Worm (Caenorhabditis elegans) whole organism, L4 larva: ENCODE measurements around the gene tat-4.

Source experiments
- D1046.2 ChIP-seq: fragments of 200-800 bp; sonication (Bioruptor generic); IDR thresholded peaks from 2 replicates; pipeline ENCODE4 v1.3.6; 2022; ENCODE audit warnings: missing genetic modification characterization, missing compliant biosample characterization
- F49E8.2 ChIP-seq: sonication (generic microtip); optimal IDR thresholded peaks from 2 replicates; lab custom pipeline; 2016; ENCODE audit warnings: missing compliant biosample characterization, mild to moderate bottlenecking, missing genetic modification characterization, borderline replicate concordance
- T20F7.1 ChIP-seq: fragments of 200-800 bp; sonication (Bioruptor generic); optimal IDR thresholded peaks from 2 replicates; lab custom pipeline; 2018; ENCODE audit warnings: mild to moderate bottlenecking, missing genetic modification characterization, missing compliant biosample characterization
- T26A8.4 ChIP-seq: fragments of 200-800 bp; sonication (Bioruptor generic); IDR thresholded peaks from 2 replicates; pipeline ENCODE4 v1.3.6; 2022; ENCODE audit warnings: missing genetic modification characterization, missing compliant biosample characterization
- ZK337.2 ChIP-seq: fragments of 200-800 bp; sonication (Bioruptor generic); IDR thresholded peaks from 2 replicates; pipeline ENCODE4 v1.3.6; 2022; ENCODE audit warnings: missing genetic modification reagents, missing genetic modification characterization, missing compliant biosample characterization
- aha-1 ChIP-seq: fragments of 150-350 bp; peaks from one replicate; lab custom pipeline; 2014; ENCODE audit warnings: missing biosample characterization, missing genetic modification characterization
- ama-1 ChIP-seq: fragments of 150-350 bp; optimal IDR thresholded peaks from 2 replicates; lab custom pipeline; 2014; ENCODE audit warnings: inconsistent platforms, mixed read lengths
- arid-1 ChIP-seq: fragments of 200-800 bp; sonication (Bioruptor generic); conservative IDR thresholded peaks from 2 replicates; pipeline ENCODE4 v1.3.6; 2022; ENCODE audit warnings: missing genetic modification reagents, missing genetic modification characterization, missing compliant biosample characterization
- ces-1 ChIP-seq: fragments of 150-350 bp; sonication (generic microtip); optimal IDR thresholded peaks from 4 replicates; lab custom pipeline; 2014; ENCODE audit warnings: missing biosample characterization, missing genetic modification reagents, missing genetic modification characterization
- cey-2 ChIP-seq: sonication (generic microtip); optimal IDR thresholded peaks from 3 replicates; lab custom pipeline; 2017; ENCODE audit warnings: missing genetic modification characterization, mild to moderate bottlenecking, missing compliant biosample characterization, antibody characterized with exemption, borderline replicate concordance; ENCODE audit not compliant: insufficient read depth
- ctbp-1 ChIP-seq: fragments of 200-800 bp; sonication (Bioruptor generic); IDR thresholded peaks from 2 replicates; pipeline ENCODE4 v1.3.6; 2022; ENCODE audit warnings: missing genetic modification reagents, missing genetic modification characterization, missing compliant biosample characterization
- daf-16 ChIP-seq, 3 experiments: sonication (generic microtip); optimal IDR thresholded peaks; 2 replicates each; lab custom pipeline; 2016 to 2017; ENCODE audit warnings: missing genetic modification characterization in 3 of 3, missing genetic modification reagents in 3 of 3, mild to moderate bottlenecking in 2 of 3, missing compliant biosample characterization in 2 of 3, missing biosample characterization in 1 of 3, moderate library complexity in 1 of 3
- daf-8 ChIP-seq: fragments of 200-800 bp; sonication (Bioruptor generic); IDR thresholded peaks from 2 replicates; pipeline ENCODE4 v1.3.6; 2022; ENCODE audit warnings: missing genetic modification characterization, missing compliant biosample characterization
- dpl-1 ChIP-seq: fragments of 150-350 bp; optimal IDR thresholded peaks from 2 replicates; lab custom pipeline; 2014; ENCODE audit warnings: missing biosample characterization, missing genetic modification reagents, missing genetic modification characterization
- egl-43 ChIP-seq: fragments of 200-800 bp; sonication (Bioruptor generic); IDR thresholded peaks from 2 replicates; pipeline ENCODE4 v1.3.6; 2022; ENCODE audit warnings: missing genetic modification reagents, missing genetic modification characterization, missing compliant biosample characterization
- fkh-10 ChIP-seq: fragments of 150-350 bp; optimal IDR thresholded peaks from 2 replicates; lab custom pipeline; 2014; ENCODE audit warnings: missing biosample characterization, missing genetic modification reagents, missing genetic modification characterization
- fos-1 ChIP-seq: fragments of 150-350 bp; optimal IDR thresholded peaks from 2 replicates; lab custom pipeline; 2014; ENCODE audit warnings: missing biosample characterization, missing genetic modification characterization
- hlh-30 ChIP-seq: sonication (generic microtip); optimal IDR thresholded peaks from 2 replicates; lab custom pipeline; 2017; ENCODE audit warnings: antibody characterized with exemption, mild to moderate bottlenecking, missing genetic modification characterization, missing compliant biosample characterization; ENCODE audit not compliant: insufficient read depth
- lim-7 ChIP-seq: fragments of 200-800 bp; sonication (Bioruptor generic); IDR thresholded peaks from 2 replicates; pipeline ENCODE4 v1.3.6; 2022; ENCODE audit warnings: missing genetic modification characterization, missing compliant biosample characterization
- lin-1 ChIP-seq: fragments of 200-800 bp; sonication (Bioruptor generic); IDR thresholded peaks from 2 replicates; pipeline ENCODE4 v1.3.6; 2022; ENCODE audit warnings: missing genetic modification reagents, missing genetic modification characterization, missing compliant biosample characterization
- lin-29 ChIP-seq: fragments of 200-800 bp; sonication (Bioruptor generic); IDR thresholded peaks from 2 replicates; pipeline ENCODE4 v1.3.6; 2022; ENCODE audit warnings: missing genetic modification reagents, missing genetic modification characterization, missing compliant biosample characterization
- lsy-2 ChIP-seq, 2 experiments: fragments of 150-350 bp in 1 of 2; sonication (generic microtip) in 1 of 2; optimal IDR thresholded peaks; 2 replicates each; lab custom pipeline; 2014 to 2017; ENCODE audit warnings: missing biosample characterization in 2 of 2, missing genetic modification characterization in 2 of 2
- madf-5 ChIP-seq, 2 experiments: fragments of 200-800 bp; sonication (Bioruptor generic); IDR thresholded peaks; 2 replicates each; pipeline ENCODE4 v1.3.6; 2022; ENCODE audit warnings: missing compliant biosample characterization in 2 of 2, missing genetic modification characterization in 2 of 2
- mdt-29 ChIP-seq: fragments of 200-800 bp; sonication (Bioruptor generic); IDR thresholded peaks from 2 replicates; pipeline ENCODE4 v1.3.6; 2022; ENCODE audit warnings: missing genetic modification reagents, missing genetic modification characterization, missing compliant biosample characterization
- mxl-2 ChIP-seq: fragments of 200-800 bp; sonication (Bioruptor generic); conservative IDR thresholded peaks from 2 replicates; pipeline ENCODE4 v1.3.6; 2022; ENCODE audit warnings: missing genetic modification reagents, missing genetic modification characterization, missing compliant biosample characterization
- mxl-3 ChIP-seq: fragments of 200-800 bp; sonication (Bioruptor generic); optimal IDR thresholded peaks from 2 replicates; lab custom pipeline; 2018; ENCODE audit warnings: mild to moderate bottlenecking, missing genetic modification characterization, missing compliant biosample characterization
- nhr-102 ChIP-seq: sonication (generic microtip); optimal IDR thresholded peaks from 2 replicates; lab custom pipeline; 2016; ENCODE audit warnings: mild to moderate bottlenecking, missing genetic modification characterization, moderate library complexity, missing compliant biosample characterization
- nhr-237 ChIP-seq: sonication (generic microtip); optimal IDR thresholded peaks from 2 replicates; lab custom pipeline; 2017; ENCODE audit warnings: missing biosample characterization, missing genetic modification characterization
- nhr-25 ChIP-seq: sonication (generic microtip); optimal IDR thresholded peaks from 2 replicates; lab custom pipeline; 2017; ENCODE audit warnings: missing genetic modification characterization, mild to moderate bottlenecking, missing compliant biosample characterization, antibody characterized with exemption, moderate library complexity, borderline replicate concordance; ENCODE audit not compliant: insufficient read depth
- nhr-28 ChIP-seq: fragments of 150-350 bp; optimal IDR thresholded peaks from 2 replicates; lab custom pipeline; 2014; ENCODE audit warnings: missing biosample characterization, missing genetic modification characterization
- nhr-6 ChIP-seq: fragments of 150-350 bp; optimal IDR thresholded peaks from 2 replicates; lab custom pipeline; 2014; ENCODE audit warnings: missing biosample characterization, missing genetic modification characterization
- nhr-76 ChIP-seq: fragments of 150-350 bp; optimal IDR thresholded peaks from 2 replicates; lab custom pipeline; 2014; ENCODE audit warnings: missing biosample characterization, missing genetic modification characterization
- nhr-77 ChIP-seq: fragments of 150-350 bp; optimal IDR thresholded peaks from 2 replicates; lab custom pipeline; 2014; ENCODE audit warnings: missing biosample characterization, missing genetic modification characterization
- pha-4 ChIP-seq, 2 experiments: fragments of 150-350 bp in 1 of 2; fragments of 200-800 bp in 1 of 2; sonication (Bioruptor generic) in 1 of 2; IDR thresholded peaks in 1 of 2; optimal IDR thresholded peaks in 1 of 2; 2 replicates each; pipeline versions ENCODE4 v1.3.6 to Lab custom; 2014 to 2022; ENCODE audit warnings: missing genetic modification characterization in 2 of 2, missing genetic modification reagents in 2 of 2, missing biosample characterization in 1 of 2, missing compliant biosample characterization in 1 of 2
- pqm-1 ChIP-seq: sonication (generic microtip); optimal IDR thresholded peaks from 2 replicates; lab custom pipeline; 2017; ENCODE audit warnings: missing biosample characterization, missing genetic modification characterization
- sdz-12 ChIP-seq: fragments of 200-800 bp; sonication (Bioruptor generic); optimal IDR thresholded peaks from 2 replicates; lab custom pipeline; 2018; ENCODE audit warnings: mild to moderate bottlenecking, missing genetic modification characterization, missing compliant biosample characterization
- set-16 ChIP-seq: fragments of 200-800 bp; sonication (Bioruptor generic); IDR thresholded peaks from 2 replicates; pipeline ENCODE4 v1.3.6; 2022; ENCODE audit warnings: missing genetic modification reagents, missing genetic modification characterization, missing compliant biosample characterization
- skn-1 ChIP-seq: fragments of 150-350 bp; optimal IDR thresholded peaks from 2 replicates; lab custom pipeline; 2014; ENCODE audit warnings: missing biosample characterization, missing genetic modification characterization
- spr-3 ChIP-seq: fragments of 200-800 bp; sonication (Bioruptor generic); optimal IDR thresholded peaks from 2 replicates; lab custom pipeline; 2018; ENCODE audit warnings: mild to moderate bottlenecking, missing genetic modification characterization, missing compliant biosample characterization
- tag-97 ChIP-seq: fragments of 200-800 bp; sonication (Bioruptor generic); IDR thresholded peaks from 2 replicates; pipeline ENCODE4 v1.3.6; 2022; ENCODE audit warnings: missing genetic modification characterization, missing compliant biosample characterization
- vab-7 ChIP-seq: fragments of 200-800 bp; sonication (Bioruptor generic); IDR thresholded peaks from 2 replicates; pipeline ENCODE4 v1.3.6; 2022; ENCODE audit warnings: missing genetic modification reagents, missing genetic modification characterization, missing compliant biosample characterization

tat-4 gene

DNA sequence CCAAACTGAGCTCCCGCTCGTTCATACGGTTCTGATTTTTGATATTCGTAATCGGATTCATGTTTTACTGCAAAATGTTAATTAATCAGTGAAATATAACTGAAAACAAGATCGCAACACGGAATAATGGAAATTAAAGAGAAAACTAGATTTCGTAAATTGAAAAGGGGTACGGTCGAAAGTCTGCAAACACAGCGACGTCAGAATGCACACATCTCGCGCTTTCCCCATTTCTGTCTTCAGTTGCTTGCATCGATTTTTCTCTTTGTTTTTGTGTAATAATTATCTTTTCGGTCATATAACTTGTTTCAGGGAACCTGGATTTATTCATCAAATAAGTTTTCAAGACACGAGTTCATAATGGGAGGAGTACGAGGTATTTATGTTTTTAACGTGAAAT, 47.2 kb downstream of the tat-4 start, which contains the start of the genes rbmx-2 and C30B5.2 (continued):
- no peak for TF ChIP-seq mxl-3 (GFP tag; lab: Kevin White, UChicago)
- TF ChIP-seq ces-1, result no peak
- no peak for TF ChIP-seq nhr-25 (tag; lab: Kevin White, UChicago)
- no peak for TF ChIP-seq pha-4 (GFP tag; IDR thresholded peaks at IDR 0.05; lab: Robert Waterston, UW)
- no peak for TF ChIP-seq pha-4 (tag; optimal IDR thresholded peaks at IDR 0.05; lab: Kevin White, UChicago)
- no peak for TF ChIP-seq D1046.2
- peak; percentile 12 for TF ChIP-seq nhr-6 (tag; lab: Kevin White, UChicago)
- TF ChIP-seq sdz-12, result no peak
- TF ChIP-seq lin-29 (GFP tag; lab: Robert Waterston, UW), result no peak
- TF ChIP-seq lin-1 (GFP tag; lab: Robert Waterston, UW), result no peak
- TF ChIP-seq fos-1, result no peak
- no peak for TF ChIP-seq F49E8.2 (tag; lab: Kevin White, UChicago)
- TF ChIP-seq dpl-1 (GFP tag; lab: Kevin White, UChicago), result peak; percentile 60
- TF ChIP-seq hlh-30, result peak; percentile 86
- TF ChIP-seq pqm-1 (tag; lab: Kevin White, UChicago), result no peak
- TF ChIP-seq set-16 (GFP tag; lab: Robert Waterston, UW), result no peak
- peak in 1 of 2 experiments; percentile 93 for TF ChIP-seq lsy-2 (tag; optimal IDR thresholded peaks at IDR 0.05; lab: Kevin White, UChicago)
- no peak for TF ChIP-seq T20F7.1
- TF ChIP-seq nhr-77 (tag; lab: Kevin White, UChicago), result no peak
- no peak for TF ChIP-seq tag-97 (GFP tag; lab: Robert Waterston, UW)
- TF ChIP-seq spr-3, result no peak
- TF ChIP-seq cey-2 (tag; lab: Kevin White, UChicago), result no peak
- no peak for TF ChIP-seq nhr-76 (tag; lab: Kevin White, UChicago)
- no peak for TF ChIP-seq ama-1 (lab: Kevin White, UChicago)
- TF ChIP-seq mxl-2 (GFP tag; lab: Robert Waterston, UW), result no peak
- TF ChIP-seq skn-1 (tag; lab: Kevin White, UChicago), result no peak

DNA sequence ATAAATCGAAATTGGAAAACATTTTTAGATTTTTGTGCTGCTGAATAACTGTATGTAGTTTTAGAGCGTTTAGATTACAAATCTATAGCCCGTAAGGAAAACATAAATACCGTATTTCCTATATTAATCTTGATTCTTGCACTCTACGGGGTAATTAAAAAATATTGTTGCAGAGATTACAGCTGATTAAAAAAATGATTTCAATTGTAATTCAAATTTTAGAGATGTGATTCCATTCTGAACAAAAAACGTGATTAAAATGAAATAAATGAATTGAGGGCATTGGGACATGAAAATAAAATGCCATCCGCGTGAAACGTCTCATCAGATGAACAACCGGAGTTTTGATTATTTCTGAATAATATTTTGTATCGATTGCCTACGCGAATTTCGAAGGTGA, 51.6 kb downstream of the tat-4 start, which contains the start of gene cpb-2:
Gene cpb-2 (plus strand): TSS at position 301 of the 400 bp plus-strand sequence.
- TF ChIP-seq aha-1 (tag; lab: Kevin White, UChicago) (peak; percentile 90), nhr-237 (tag; lab: Kevin White, UChicago) (no peak)
- TF ChIP-seq, all 104 proteins: peak for 1

DNA sequence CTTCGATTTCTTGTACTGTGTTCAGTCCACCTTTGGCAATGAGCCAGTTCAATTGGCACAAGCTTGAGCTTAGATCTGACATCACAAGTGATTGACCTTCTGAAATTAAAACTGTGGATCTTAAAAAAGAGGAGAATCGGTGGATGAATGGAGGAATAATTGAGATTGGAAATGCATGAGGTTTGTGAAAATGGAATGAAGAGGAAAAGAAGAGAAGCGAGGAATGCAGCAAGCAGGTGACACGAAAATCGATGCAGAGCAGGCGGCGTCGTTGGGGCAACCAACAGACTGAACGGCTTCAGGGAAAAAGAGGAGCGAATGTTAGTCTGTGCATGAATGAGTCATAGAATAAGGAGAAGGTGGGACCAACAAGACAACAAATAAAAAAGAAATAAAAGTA, 52.8 kb downstream of the tat-4 start, which contains the start of gene fkh-8:
Gene fkh-8 (minus strand): TSS at position 101 of the 400 bp plus-strand sequence.
- TF ChIP-seq daf-8 (no peak), arid-1 (no peak), nhr-28 (no peak), daf-16 (GFP tag; optimal IDR thresholded peaks at IDR 0.05; lab: Kevin White, UChicago) (no peak), daf-16 (tag; optimal IDR thresholded peaks at IDR 0.05; lab: Kevin White, UChicago) (no peak), egl-43 (GFP tag; lab: Robert Waterston, UW) (no peak), nhr-102 (no peak), vab-7 (GFP tag; lab: Robert Waterston, UW) (no peak), spr-3 (no peak), ZK337.2 (GFP tag; lab: Robert Waterston, UW) (no peak), T26A8.4 (GFP tag; lab: Robert Waterston, UW) (no peak), lim-7 (GFP tag; lab: Robert Waterston, UW) (no peak), mxl-2 (GFP tag; lab: Robert Waterston, UW) (no peak), ctbp-1 (GFP tag; lab: Robert Waterston, UW) (no peak), mdt-29 (GFP tag; lab: Robert Waterston, UW) (no peak), pqm-1 (tag; lab: Kevin White, UChicago) (no peak), fkh-10 (GFP tag; lab: Kevin White, UChicago) (no peak), madf-5 (GFP tag; IDR thresholded peaks at IDR 0.05; lab: Robert Waterston, UW) (no peak)
- TF ChIP-seq, all 104 proteins: peak for 0
